Worm (Caenorhabditis elegans) whole organism, L4/young adult: ENCODE measurements around the gene acy-1.

ENCODE experiments used
- W03F9.2 ChIP-seq: fragments of 150-350 bp; optimal IDR thresholded peaks from 2 replicates; lab custom pipeline; 2014; ENCODE audit warnings: missing biosample characterization, missing genetic modification characterization
- dao-5 ChIP-seq: sonication (generic microtip); optimal IDR thresholded peaks from 2 replicates; lab custom pipeline; 2016; ENCODE audit warnings: missing genotype, missing genetic modification characterization, moderate library complexity, missing compliant biosample characterization
- him-1 ChIP-seq: sonication (generic microtip); optimal IDR thresholded peaks from 2 replicates; lab custom pipeline; 2016; ENCODE audit warnings: missing genotype, missing genetic modification reagents, missing genetic modification characterization, missing compliant biosample characterization

ce11 chrIII:4767869-4768645 is 46.2 kb downstream of the acy-1 start:
- TF ChIP-seq him-1: no peak
- no peak for TF ChIP-seq dao-5
- no peak for TF ChIP-seq W03F9.2
